Fruit fly (Drosophila melanogaster): ENCODE measurements around the gene Decay.

- TF ChIP-seq h (optimal IDR thresholded peaks at IDR 0.05) (no peak), ttk (optimal IDR thresholded peaks at IDR 0.05) (no peak), Myc (optimal IDR thresholded peaks at IDR 0.05) (no peak), psq (optimal IDR thresholded peaks at IDR 0.05) (no peak), insv (optimal IDR thresholded peaks at IDR 0.05) (no peak)
Measured at dm6 chr3R:16483877-16484417, 16.9 kb downstream of the Decay start, which contains the start of gene Der-2.

Measured in Kc167 (cell line).